Worm (Caenorhabditis elegans) whole organism, L2 larva: ENCODE measurements around the gene F08D12.3.

Experiments
- nhr-11 ChIP-seq: fragments of 150-350 bp; optimal IDR thresholded peaks from 2 replicates; lab custom pipeline; 2014; ENCODE audit warnings: missing biosample characterization, missing genetic modification characterization
- nhr-12 ChIP-seq: fragments of 150-350 bp; optimal IDR thresholded peaks from 2 replicates; lab custom pipeline; 2014; ENCODE audit warnings: missing biosample characterization, missing genetic modification characterization
- nhr-25 ChIP-seq: fragments of 150-350 bp; sonication (generic microtip); optimal IDR thresholded peaks from 3 replicates; lab custom pipeline; 2014; ENCODE audit warnings: missing biosample characterization, missing genetic modification characterization
- unc-62 ChIP-seq: fragments of 150-350 bp; optimal IDR thresholded peaks from 2 replicates; lab custom pipeline; 2014; ENCODE audit warnings: missing biosample characterization, missing genetic modification reagents, missing genetic modification characterization

DNA sequence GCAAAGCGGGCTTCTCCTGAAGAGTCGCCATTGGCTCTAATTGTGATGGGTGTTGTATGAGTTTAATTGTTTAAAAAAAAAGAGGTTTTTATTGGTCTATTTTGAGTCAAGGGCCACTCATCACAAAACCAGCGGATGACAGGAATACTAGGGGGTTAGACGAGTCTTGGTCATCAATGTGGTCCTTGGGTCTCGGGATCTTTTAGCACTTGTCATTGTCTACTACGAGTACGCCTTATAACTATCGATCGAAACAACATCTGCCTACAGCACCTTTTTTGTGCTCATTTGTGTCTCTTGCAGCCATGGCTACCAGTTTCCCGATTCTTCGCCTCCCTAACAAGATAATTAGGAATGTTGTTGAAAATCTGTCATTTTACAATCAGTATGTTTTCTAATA lies 14.7 kb upstream of the F08D12.3 start, which contains the start of gene fbxb-108:
- TF ChIP-seq unc-62 (GFP tag; lab: Kevin White, UChicago) (no peak), nhr-25 (tag; lab: Kevin White, UChicago) (no peak), nhr-11 (tag; lab: Kevin White, UChicago) (no peak), nhr-12 (no peak)
